Worm (Caenorhabditis elegans) whole organism, L4/young adult: ENCODE data around the gene pitr-4.
A peak's percentile ranks its signal among the peaks of the same experiment; 100 is the strongest.

Experiments
- W03F9.2 ChIP-seq: fragments of 150-350 bp; optimal IDR thresholded peaks from 2 replicates; lab custom pipeline; 2014; ENCODE audit warnings: missing biosample characterization, missing genetic modification characterization
- dao-5 ChIP-seq: sonication (generic microtip); optimal IDR thresholded peaks from 2 replicates; lab custom pipeline; 2016; ENCODE audit warnings: missing genotype, missing genetic modification characterization, moderate library complexity, missing compliant biosample characterization
- him-1 ChIP-seq: sonication (generic microtip); optimal IDR thresholded peaks from 2 replicates; lab custom pipeline; 2016; ENCODE audit warnings: missing genotype, missing genetic modification reagents, missing genetic modification characterization, missing compliant biosample characterization

DNA sequence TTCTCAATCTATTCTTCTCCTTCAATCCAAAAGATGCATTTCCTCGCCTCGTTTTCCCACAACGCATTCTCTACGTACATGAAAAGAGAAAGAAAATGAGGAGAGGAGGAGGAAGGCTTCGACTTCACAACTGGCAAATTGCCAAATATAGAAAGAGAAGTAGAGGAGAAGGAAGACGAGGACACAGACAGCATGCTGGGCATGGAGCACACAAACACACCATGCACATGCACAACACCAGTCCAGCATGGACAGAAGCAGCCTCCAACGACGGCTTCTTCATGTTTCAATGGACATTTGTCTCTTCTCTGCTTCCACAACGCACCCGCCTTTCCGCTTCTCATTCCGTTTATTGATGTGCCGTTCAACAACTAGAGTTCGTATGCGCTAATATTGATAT is 3.2 kb upstream of the pitr-4 start:
- TF ChIP-seq W03F9.2 (tag; lab: Kevin White, UChicago) (no peak), him-1 (tag; lab: Kevin White, UChicago) (peak; percentile 58), dao-5 (tag; lab: Kevin White, UChicago) (no peak)
